Worm (Caenorhabditis elegans) whole organism, L3 larva: Measurements from ENCODE around the gene lgc-58.

Experiments
- ceh-16 ChIP-seq: sonication (generic microtip); optimal IDR thresholded peaks from 2 replicates; lab custom pipeline; 2017; ENCODE audit warnings: missing biosample characterization, missing genetic modification characterization
- daf-12 ChIP-seq: fragments of 150-350 bp; optimal IDR thresholded peaks from 2 replicates; lab custom pipeline; 2014; ENCODE audit warnings: missing biosample characterization, missing genetic modification reagents, missing genetic modification characterization
- egl-5 ChIP-seq: fragments of 150-350 bp; optimal IDR thresholded peaks from 2 replicates; lab custom pipeline; 2017; ENCODE audit warnings: missing biosample characterization, missing genetic modification reagents, missing genetic modification characterization, inconsistent platforms
- elt-2 ChIP-seq: sonication (generic microtip); optimal IDR thresholded peaks from 2 replicates; lab custom pipeline; 2016; ENCODE audit warnings: missing genetic modification reagents, mild to moderate bottlenecking, missing genetic modification characterization, missing compliant biosample characterization
- hmg-11 ChIP-seq: sonication (generic microtip); optimal IDR thresholded peaks from 2 replicates; lab custom pipeline; 2016; ENCODE audit warnings: missing genetic modification characterization, missing compliant biosample characterization
- lin-39 ChIP-seq: fragments of 150-350 bp; optimal IDR thresholded peaks from 2 replicates; lab custom pipeline; 2018; ENCODE audit warnings: missing biosample characterization, missing genetic modification reagents, missing genetic modification characterization
- lsy-12 ChIP-seq: sonication (generic microtip); optimal IDR thresholded peaks from 2 replicates; lab custom pipeline; 2016; ENCODE audit warnings: mild to moderate bottlenecking, missing genetic modification characterization, missing compliant biosample characterization
- mdl-1 ChIP-seq: fragments of 150-350 bp; optimal IDR thresholded peaks from 2 replicates; lab custom pipeline; 2014; ENCODE audit warnings: missing biosample characterization, missing genetic modification characterization
- nfya-1 ChIP-seq: sonication (generic microtip); optimal IDR thresholded peaks from 2 replicates; lab custom pipeline; 2017; ENCODE audit warnings: missing genetic modification characterization, mild to moderate bottlenecking, missing compliant biosample characterization, antibody characterized with exemption, moderate library complexity; ENCODE audit not compliant: insufficient read depth
- nhr-12 ChIP-seq: fragments of 150-350 bp; optimal IDR thresholded peaks from 2 replicates; lab custom pipeline; 2014; ENCODE audit warnings: missing biosample characterization, missing genetic modification characterization
- nhr-23 ChIP-seq: fragments of 150-350 bp; optimal IDR thresholded peaks from 2 replicates; lab custom pipeline; 2014; ENCODE audit warnings: missing biosample characterization, missing genetic modification reagents, missing genetic modification characterization
- nhr-25 ChIP-seq: sonication (generic microtip); optimal IDR thresholded peaks from 2 replicates; lab custom pipeline; 2017; ENCODE audit warnings: missing biosample characterization, missing genetic modification characterization
- nhr-76 ChIP-seq: fragments of 150-350 bp; sonication (generic microtip); optimal IDR thresholded peaks from 5 replicates; lab custom pipeline; 2014; ENCODE audit warnings: missing biosample characterization, missing genetic modification characterization
- pha-4 ChIP-seq: fragments of 150-350 bp; optimal IDR thresholded peaks from 2 replicates; lab custom pipeline; 2014; ENCODE audit warnings: missing biosample characterization, missing genetic modification reagents, missing genetic modification characterization
- pqm-1 ChIP-seq: fragments of 150-350 bp; optimal IDR thresholded peaks from 2 replicates; lab custom pipeline; 2017; ENCODE audit warnings: missing biosample characterization, missing genetic modification characterization, inconsistent platforms
- unc-39 ChIP-seq: sonication (generic microtip); optimal IDR thresholded peaks from 4 replicates; lab custom pipeline; 2017; ENCODE audit warnings: missing biosample characterization, missing genetic modification characterization
- unc-62 ChIP-seq: fragments of 150-350 bp; sonication (generic microtip); optimal IDR thresholded peaks from 4 replicates; lab custom pipeline; 2014; ENCODE audit warnings: missing biosample characterization, missing genetic modification reagents, missing genetic modification characterization

lgc-58 gene

DNA sequence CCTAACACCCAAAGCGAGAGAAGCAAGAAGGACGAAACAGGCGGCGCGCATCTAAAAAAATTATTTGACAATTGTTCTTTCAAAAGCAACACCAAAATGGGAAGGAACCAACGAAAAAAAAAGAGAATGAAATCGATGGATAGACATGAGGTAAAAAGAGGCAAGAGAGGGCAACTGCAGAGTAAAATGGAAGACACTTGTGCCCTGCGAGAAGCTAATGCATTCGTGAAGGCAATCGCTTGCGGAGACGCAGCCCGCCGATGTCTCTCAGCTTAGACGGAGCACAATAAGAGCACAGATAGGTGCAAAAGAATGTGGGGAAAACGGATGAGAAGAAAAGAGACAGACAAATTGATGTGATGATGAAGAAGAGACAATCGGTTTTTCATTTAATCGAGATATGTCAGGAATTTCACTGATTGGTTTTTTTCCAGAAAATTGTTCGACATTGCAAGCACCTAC lies 52.9 kb downstream of the lgc-58 start, which contains the start of gene C15H9.9:
Gene C15H9.9 (minus strand): TSS at position 51 of the 462 bp plus-strand sequence.
- TF ChIP-seq nfya-1 (tag; lab: Kevin White, UChicago) (peak; percentile 45), hmg-11 (tag; lab: Kevin White, UChicago) (peak; percentile 38), nhr-12 (tag; lab: Kevin White, UChicago) (no peak), lin-39 (peak; percentile 90), egl-5 (tag; lab: Kevin White, UChicago) (peak; percentile 48), nhr-76 (tag; lab: Kevin White, UChicago) (no peak)
- TF ChIP-seq, all 47 proteins: peak for 4

DNA sequence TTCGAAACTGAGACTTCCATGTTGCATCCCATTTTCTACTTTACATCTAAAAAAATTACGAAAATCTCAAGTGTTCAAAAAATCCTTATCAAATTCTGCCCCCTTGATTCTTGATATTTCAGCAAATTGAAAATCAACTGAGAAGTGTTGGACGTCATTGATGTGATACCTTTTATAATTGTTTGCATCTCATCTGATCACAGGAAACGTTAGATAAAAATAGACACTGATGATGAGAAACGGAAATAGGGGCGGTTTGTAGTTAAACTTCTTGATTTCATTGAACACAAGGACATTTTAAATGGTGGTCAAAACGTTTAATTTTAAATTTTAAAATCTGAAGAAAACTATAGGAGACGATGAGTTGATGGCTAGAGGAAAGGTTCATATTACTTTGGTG lies 53.5 kb downstream of the lgc-58 start:
- no peak for TF ChIP-seq unc-39

DNA sequence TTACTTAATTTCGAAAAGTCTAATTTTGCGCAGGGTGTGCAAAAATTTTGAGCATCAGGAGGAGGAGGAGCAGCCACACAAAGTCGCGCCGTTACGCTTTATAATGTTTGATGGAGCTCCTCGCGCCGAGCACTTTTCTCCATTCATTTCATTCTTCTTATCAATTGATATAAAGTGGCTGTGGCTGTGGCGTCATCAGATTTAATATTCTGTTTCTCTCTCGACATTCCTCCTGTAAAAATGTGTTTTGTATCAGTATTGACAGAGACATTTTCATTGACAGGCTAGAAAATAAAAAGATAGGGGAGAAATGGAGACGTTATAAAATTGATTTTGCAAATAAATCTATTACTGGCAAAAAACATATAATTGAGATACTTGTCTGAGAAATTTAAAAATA lies 54.0 kb downstream of the lgc-58 start:
- TF ChIP-seq unc-62: no peak
- peak; percentile 25 for TF ChIP-seq pha-4
- TF ChIP-seq daf-12: no peak
- no peak for TF ChIP-seq ceh-16 (tag; lab: Kevin White, UChicago)
- no peak for TF ChIP-seq hmg-11 (tag; lab: Kevin White, UChicago)
- peak; percentile 53 for TF ChIP-seq pqm-1
- TF ChIP-seq mdl-1 (tag; lab: Kevin White, UChicago): no peak
- no peak for TF ChIP-seq nhr-23 (tag; lab: Kevin White, UChicago)
- peak; percentile 1 for TF ChIP-seq nfya-1 (tag; lab: Kevin White, UChicago)
- no peak for TF ChIP-seq lsy-12 (tag; lab: Kevin White, UChicago)
- TF ChIP-seq elt-2 (tag; lab: Kevin White, UChicago): peak; percentile 80
- no peak for TF ChIP-seq nhr-25 (tag; lab: Kevin White, UChicago)
